Worm (Caenorhabditis elegans) whole organism, mixed stage, embryonic: Measurements from ENCODE around the gene fbxa-9.

Source experiments
- ceh-39 ChIP-seq: fragments of 150-350 bp; optimal IDR thresholded peaks from 2 replicates; lab custom pipeline; 2014; ENCODE audit warnings: missing biosample characterization, missing genetic modification characterization
- ces-1 ChIP-seq: fragments of 150-350 bp; optimal IDR thresholded peaks from 2 replicates; lab custom pipeline; 2014; ENCODE audit warnings: missing biosample characterization, missing genetic modification reagents, missing genetic modification characterization
- lin-13 ChIP-seq: fragments of 150-350 bp; optimal IDR thresholded peaks from 2 replicates; lab custom pipeline; 2014; ENCODE audit warnings: missing biosample characterization, missing genetic modification characterization
- lsy-2 ChIP-seq: fragments of 150-350 bp; optimal IDR thresholded peaks from 2 replicates; lab custom pipeline; 2014; ENCODE audit warnings: missing biosample characterization, missing genetic modification characterization
- mls-2 ChIP-seq: sonication (generic microtip); optimal IDR thresholded peaks from 2 replicates; lab custom pipeline; 2016; ENCODE audit warnings: mild to moderate bottlenecking, missing genetic modification characterization, moderate library complexity, missing compliant biosample characterization
- nhr-237 ChIP-seq: fragments of 150-350 bp; optimal IDR thresholded peaks from 2 replicates; lab custom pipeline; 2014; ENCODE audit warnings: missing biosample characterization, missing genetic modification characterization
- tbx-8 ChIP-seq: fragments of 200-800 bp; sonication (Bioruptor generic); optimal IDR thresholded peaks from 2 replicates; lab custom pipeline; 2018; ENCODE audit warnings: mild to moderate bottlenecking, missing genetic modification characterization, moderate library complexity, missing compliant biosample characterization

ce11 chrIII:2310996-2311395 is 44.5 kb downstream of the fbxa-9 start:
- TF ChIP-seq ceh-39 (no peak), ces-1 (GFP tag; lab: Kevin White, UChicago) (no peak), lsy-2 (tag; lab: Kevin White, UChicago) (no peak), mls-2 (tag; lab: Kevin White, UChicago) (no peak), tbx-8 (GFP tag; lab: Kevin White, UChicago) (no peak), lin-13 (tag; lab: Kevin White, UChicago) (no peak), nhr-237 (tag; lab: Kevin White, UChicago) (no peak)
